Worm (Caenorhabditis elegans): Measurements from ENCODE around the gene F37C4.5.

DNA sequence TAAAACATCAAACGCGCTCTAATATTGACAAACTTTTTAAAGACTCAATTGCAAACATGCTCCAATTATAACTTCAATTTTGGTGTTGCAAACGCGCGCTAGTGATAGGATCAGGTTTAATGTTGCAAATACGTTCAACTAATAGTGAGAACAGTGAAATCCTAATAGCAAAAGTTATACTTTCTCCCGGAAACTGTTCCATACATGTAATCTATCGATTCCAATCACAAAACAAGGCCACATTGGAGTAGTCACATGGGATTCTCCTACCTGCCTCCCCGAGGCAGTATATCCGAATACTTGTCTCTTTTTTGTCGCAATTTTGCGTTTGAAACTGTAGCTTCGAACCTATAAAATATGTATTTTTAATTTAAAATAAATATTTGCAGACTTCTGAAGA lies 3.7 kb downstream of the F37C4.5 start:
- TF ChIP-seq tbx-7 (tag; optimal IDR thresholded peaks at IDR 0.05) (no peak), nfya-1 (tag; optimal IDR thresholded peaks at IDR 0.05) (no peak), unc-86 (tag; optimal IDR thresholded peaks at IDR 0.05) (no peak), fax-1 (tag; optimal IDR thresholded peaks at IDR 0.05) (no peak), nhr-11 (tag; optimal IDR thresholded peaks at IDR 0.05) (no peak), odd-2 (tag; optimal IDR thresholded peaks at IDR 0.05) (no peak), ceh-9 (tag; optimal IDR thresholded peaks at IDR 0.05) (no peak), ceh-24 (tag; optimal IDR thresholded peaks at IDR 0.05) (no peak), fkh-10 (GFP tag; optimal IDR thresholded peaks at IDR 0.05) (no peak), hlh-6 (tag; optimal IDR thresholded peaks at IDR 0.05) (no peak)

Data from whole organism, late embryonic.